Fruit fly (Drosophila melanogaster) ovary, adult (tissue): ENCODE data around the gene CG6656.

Experiments used
- CG17801 ChIP-seq: fragments of 200-800 bp; optimal IDR thresholded peaks from 2 replicates; lab custom pipeline; 2019; ENCODE audit warnings: missing biosample characterization, mild to moderate bottlenecking, missing genetic modification characterization, moderate library complexity; ENCODE audit not compliant: partially characterized antibody

The CG6656 gene

DNA sequence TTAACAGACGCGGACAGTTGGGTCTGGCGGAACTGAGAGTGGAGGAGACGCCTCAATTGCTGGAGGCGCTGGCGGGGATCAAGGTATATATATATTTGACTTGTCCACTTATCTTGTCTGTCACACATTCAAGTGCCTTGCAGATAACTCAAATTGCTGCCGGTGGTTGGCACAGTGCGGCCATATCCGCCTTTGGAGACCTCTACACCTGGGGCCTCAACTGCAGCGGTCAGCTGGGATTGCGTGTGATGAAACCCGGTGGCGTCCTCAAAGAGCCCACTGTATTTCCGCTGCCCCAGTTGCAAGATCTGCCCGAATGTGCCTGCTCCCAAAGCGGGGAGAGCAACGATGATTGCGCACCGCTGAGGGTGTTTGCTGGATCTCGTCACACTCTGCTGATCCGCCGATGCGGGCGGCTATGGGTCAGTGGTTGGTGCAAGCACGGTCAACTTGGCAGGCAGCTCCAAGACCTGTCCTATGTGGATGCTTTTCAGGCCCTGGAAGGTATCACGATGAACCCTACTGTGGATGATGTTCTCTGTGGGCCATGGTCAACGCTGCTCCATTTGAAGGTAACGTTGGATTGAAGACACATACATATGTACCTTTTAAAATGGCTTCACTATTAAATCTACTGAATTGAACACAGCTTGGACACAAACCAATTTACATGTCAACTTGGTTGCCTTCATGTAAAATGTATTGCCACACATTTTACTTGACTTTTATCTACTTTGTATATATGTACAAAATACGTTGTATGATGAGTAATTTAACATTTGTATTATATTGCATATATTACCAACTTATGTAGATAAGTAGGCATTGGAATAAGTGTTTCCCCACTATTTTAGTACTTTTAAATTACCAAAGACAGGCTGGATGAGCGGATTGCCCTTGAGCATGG is 13.9 kb downstream of the CG6656 start, which contains the start of gene CG43844:
Gene CG43844, plus strand, starts transcription at position 844 of the 907 bp plus-strand sequence.
- no peak for TF ChIP-seq CG17801 (GFP tag; lab: Kevin White, UChicago)

DNA sequence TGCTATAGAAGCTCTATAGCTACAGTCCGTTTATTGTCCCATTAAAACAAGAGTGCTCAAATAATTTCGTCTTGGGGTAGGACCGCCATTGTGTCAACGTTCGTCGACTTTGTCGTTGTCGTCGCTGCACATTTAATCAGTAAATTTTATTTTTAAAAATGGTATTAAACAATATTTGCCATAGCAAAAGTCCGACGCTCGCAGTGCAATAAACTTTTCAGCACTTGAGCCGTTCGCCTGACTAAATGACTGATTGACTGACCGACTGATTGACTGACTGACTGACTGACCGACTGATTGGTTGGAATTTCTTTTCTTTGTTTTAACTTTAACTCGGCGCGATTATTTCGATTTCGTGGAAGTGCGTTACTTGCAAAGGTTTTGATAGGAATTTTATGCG is 14.9 kb downstream of the CG6656 start:
- TF ChIP-seq CG17801 (GFP tag; lab: Kevin White, UChicago) = no peak

DNA sequence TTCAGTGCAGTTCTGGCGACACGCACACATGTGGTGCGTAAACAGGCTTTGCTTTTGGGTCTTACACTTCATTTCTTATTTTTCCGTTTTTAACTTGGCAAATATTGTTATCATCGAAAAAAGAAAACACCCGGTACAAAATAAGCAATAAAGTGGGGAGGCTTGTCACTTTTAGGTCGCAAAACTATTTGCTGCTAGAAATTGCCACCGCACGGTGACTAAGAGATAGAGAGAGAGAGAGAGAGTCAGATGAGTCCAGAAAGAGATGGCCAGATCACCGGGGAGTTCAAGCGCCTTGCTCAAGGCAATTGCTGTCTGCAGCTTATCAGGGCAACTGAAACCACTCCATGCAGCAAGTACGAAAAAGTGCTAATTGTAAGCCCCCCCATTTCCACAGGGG is 15.6 kb downstream of the CG6656 start:
- TF ChIP-seq CG17801 (GFP tag; lab: Kevin White, UChicago) = no peak

DNA sequence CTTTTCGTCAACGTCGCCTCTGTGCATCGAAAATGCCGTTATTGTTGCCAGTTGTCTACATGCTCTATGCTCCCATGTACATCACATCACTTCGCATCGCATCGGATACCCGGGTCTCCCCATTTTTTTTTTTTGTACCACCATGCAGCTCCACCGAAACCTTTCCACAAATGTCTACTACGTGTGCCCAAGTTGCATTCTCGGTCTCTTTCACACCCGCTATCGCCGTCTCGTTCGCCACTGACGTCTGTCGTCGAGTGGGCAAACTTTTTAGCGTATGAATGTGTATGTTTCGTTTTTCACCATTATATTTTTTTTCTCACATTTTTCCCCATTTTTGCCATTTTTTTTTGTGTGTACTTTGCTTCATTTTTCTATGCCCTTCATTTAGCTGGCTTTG is 17.4 kb downstream of the CG6656 start:
- TF ChIP-seq CG17801 (GFP tag; lab: Kevin White, UChicago) = no peak

DNA sequence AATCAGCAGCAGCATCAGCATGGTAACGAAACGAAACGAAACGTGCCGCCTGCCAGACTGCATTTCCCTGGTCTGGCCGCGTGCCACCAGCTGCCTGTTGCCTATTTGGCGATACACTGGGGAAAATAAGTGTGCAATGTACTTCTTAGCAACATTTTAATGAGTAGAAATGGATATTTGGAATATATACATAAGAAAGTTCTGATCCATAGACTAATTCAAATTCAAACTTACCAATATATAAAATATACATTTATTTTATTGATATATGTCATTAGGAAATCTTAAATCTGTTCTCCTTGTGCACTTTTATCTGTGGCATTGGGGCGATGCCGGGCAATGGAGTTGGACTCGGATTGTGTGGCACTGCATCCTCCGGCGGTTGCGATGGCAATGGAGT is 18.8 kb downstream of the CG6656 start:
- TF ChIP-seq CG17801 (GFP tag; lab: Kevin White, UChicago) = no peak

DNA sequence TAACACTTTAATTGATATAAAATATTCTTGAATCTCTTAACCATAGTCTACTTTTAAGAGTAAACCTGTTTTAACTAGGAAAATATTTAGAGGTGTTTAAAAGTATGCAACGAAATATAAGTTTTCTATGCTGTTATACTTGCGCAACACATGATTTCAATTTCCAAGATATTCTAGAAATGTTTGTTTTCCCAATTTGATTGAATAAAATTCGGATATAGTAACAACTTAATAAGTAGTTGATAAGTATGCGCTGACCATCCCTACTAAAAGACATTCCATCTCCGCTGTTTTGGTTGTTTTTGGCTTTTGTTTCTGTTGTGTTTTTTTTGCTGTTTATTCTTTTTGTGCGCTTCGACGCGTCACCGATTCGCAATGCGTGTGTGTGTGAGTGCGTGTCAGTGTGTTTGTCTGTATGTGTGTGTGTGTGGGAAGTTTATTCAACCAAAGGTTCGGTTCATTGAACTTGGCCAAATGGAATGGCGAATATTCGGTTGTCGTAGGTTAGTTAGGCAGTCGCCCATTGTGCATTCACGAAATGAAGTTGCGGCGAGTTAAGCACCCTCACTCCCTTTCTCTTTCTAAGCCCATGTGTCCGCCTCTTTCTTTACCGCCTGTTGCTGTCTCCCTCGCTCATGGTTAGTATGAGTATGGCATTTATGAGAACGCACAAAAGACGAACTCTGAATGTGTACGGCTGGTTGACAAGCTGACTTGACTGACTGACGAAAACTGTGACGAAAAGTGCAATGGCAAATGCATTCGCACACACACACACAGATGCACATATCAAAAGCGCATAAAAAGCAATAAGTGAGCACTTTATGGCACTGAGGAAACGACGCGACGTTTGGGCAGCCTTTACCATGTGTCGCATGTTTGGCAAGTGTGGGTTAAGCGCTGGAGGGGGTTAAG is 21.1 kb downstream of the CG6656 start:
- no peak for TF ChIP-seq CG17801 (GFP tag; lab: Kevin White, UChicago)

DNA sequence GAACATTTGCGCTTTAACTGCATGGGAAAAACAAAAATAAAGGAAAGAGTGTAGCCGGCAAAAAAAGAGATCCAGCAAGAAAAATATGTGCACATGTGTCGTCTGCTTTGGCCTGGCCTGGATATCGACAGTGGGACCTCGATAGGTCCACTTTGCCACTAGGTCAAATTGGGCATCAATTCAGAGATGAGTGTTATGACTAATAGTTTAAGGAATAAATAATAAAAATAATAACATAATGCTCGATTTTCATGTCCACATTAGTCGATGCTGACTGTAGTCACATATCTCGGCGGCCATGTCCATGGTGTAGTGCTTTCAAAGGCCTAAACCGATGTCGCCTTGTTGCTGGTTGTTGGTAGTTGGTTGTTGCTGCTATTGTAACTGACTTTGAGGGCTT is 22.5 kb downstream of the CG6656 start:
- TF ChIP-seq CG17801 (GFP tag; lab: Kevin White, UChicago) = peak; percentile 49

DNA sequence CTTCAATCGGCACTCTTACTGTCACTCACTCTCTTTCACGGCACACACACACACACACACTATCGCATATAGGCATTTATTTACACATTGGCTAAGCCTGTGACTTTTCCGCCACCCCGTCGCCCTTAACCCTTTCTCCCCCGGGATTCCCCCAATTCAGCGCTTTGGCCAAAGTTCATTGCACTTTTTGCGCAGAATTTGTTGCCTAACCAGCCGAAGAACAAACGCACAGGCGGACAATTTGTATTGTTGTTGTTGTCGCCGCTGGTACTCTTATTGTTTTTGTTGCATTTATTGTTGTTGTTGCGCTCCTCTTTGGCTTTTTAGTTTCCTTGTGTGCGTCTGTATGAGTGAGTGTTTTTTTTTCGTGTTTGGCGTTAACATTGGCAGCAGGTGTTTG is 23.7 kb downstream of the CG6656 start:
- no peak for TF ChIP-seq CG17801 (GFP tag; lab: Kevin White, UChicago)

DNA sequence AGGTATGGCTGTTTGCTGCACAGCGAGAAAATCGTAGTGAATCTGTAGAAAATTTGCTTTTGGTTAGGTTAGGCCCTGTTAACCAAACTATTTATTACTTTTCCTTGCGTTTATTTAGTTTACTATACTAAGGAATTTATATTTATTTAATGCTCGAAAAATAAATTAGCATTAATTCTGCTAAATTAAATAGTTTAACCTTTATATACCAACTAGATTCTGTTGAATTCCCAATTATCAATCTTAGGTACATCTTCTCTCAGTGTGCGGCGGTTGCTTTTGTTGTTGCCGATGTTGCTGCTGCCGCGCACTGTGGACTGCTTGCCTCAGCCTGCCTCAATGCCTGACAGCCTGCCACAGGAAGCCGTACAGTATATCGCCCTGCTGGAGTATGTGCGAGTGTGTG is 24.1 kb downstream of the CG6656 start:
- no peak for TF ChIP-seq CG17801 (GFP tag; lab: Kevin White, UChicago)

DNA sequence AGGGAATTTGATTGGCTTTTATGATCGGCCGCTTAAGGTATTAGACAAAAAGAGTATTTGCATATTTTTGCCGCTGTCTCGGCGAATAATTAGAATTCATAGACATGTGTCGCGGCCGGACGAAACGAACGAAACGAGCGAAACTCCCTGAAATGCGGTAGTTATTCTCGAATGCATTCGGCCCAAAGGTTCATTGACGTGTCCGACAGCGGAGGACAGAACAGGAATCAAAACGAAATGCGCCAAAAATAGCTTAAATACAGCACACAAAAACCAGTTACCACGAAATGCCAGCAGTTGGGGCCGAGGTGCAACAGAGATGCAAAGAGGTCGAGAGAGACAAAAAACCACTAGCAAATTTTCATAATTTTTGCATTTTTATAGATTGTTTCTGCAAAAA is 29.3 kb downstream of the CG6656 start:
- no peak for TF ChIP-seq CG17801 (GFP tag; lab: Kevin White, UChicago)

DNA sequence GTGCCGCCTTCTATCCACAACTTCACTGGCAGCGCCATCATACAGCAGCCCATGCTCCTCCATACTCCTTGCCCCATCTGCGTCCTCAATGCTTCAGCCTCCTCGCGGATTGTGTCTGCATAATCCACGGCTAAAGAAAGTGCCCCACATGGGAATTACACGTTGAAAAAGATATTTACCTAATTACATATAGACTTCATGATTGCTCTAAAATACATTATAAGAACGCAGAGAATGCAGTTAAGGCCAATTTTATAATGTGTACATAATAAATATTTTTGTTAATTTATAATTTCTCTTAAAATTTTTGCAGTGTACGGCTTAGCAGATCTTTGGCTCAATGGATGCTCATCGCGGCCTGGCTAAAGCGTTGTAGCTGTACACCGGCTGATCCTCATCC is 30.5 kb downstream of the CG6656 start:
- no peak for TF ChIP-seq CG17801 (GFP tag; lab: Kevin White, UChicago)

DNA sequence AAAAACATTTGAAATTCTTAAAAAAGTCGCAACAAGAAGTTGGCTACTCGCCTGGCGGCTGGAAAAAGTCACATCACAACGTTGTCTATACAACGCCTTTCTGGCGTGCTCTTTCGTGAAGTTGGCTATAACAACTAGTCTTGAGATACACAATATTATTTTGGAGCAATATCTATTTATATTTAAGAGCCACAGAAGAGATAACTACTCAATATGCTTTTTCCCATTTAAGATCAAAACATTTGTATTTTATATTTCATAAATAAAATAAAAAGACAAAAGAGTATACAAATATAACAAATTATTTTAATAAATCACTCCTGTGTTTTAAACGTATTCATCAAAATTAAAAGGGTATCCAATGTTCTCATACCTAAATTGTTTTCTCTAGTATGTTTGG is 31.8 kb downstream of the CG6656 start:
- TF ChIP-seq CG17801 (GFP tag; lab: Kevin White, UChicago) = no peak

DNA sequence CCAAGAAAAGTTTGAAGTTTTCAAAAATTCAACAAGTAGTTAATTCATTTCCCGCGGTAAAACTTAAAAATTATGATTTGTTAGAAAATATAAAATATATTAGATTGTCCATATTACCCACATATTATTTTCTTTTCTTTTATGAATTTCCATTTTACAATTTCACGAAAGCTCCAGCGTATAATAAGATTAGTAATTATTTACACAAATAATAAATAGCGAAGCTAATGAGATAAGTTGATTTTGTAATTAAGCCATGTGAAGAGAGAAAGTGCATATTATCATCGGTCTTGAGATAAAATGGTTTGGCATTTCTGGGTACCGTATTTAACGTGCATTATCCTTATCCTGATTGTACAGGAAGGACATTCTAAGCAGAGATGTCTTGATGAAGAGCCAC is 36.4 kb downstream of the CG6656 start, which contains the start of gene Qsox3:
Gene Qsox3, plus strand, starts transcription at position 301 of the 400 bp plus-strand sequence.
- TF ChIP-seq CG17801 (GFP tag; lab: Kevin White, UChicago) = no peak

DNA sequence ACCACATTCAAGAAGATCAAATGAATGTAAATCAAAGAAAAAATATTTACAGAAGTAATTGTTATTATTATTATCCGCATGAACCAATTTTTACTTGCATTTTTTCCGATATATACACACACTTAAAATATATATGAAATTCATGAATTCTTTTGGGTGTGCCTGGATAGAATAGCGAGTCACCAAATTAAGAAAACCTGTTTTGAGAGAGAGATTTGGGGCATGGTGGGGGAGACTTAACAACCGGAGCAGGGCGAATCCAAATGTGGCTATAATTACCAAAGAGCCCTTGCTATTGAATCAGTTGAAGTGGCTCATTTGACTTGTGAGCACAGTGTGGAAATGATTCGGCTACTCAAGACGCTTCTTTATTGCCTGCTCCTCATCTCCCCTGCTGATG is 38.4 kb downstream of the CG6656 start, which contains the start of gene Qsox2:
Gene Qsox2, plus strand, starts transcription at position 301 of the 400 bp plus-strand sequence.
- no peak for TF ChIP-seq CG17801 (GFP tag; lab: Kevin White, UChicago)

DNA sequence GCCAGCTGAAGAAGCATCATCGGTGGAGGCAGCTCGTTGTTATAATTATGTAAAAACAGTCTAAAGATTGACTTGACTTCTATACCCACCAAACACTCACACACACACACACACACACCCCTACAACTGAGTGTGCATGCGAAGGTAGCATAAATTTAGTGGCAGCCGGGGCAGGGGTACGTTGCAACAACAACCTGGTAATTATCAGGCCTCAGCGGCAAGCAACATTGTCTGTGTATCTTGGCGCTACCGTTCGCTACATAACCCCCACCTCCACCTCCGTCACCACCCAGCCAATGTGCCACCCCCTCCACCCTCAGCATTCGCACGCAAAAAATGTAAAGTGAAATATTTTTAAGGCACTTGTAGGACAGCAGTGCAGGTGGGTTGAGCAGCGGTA is 41.9 kb downstream of the CG6656 start:
- TF ChIP-seq CG17801 (GFP tag; lab: Kevin White, UChicago) = no peak
